Worm (Caenorhabditis elegans): ENCODE results near the gene B0034.7.

B0034.7 gene

DNA sequence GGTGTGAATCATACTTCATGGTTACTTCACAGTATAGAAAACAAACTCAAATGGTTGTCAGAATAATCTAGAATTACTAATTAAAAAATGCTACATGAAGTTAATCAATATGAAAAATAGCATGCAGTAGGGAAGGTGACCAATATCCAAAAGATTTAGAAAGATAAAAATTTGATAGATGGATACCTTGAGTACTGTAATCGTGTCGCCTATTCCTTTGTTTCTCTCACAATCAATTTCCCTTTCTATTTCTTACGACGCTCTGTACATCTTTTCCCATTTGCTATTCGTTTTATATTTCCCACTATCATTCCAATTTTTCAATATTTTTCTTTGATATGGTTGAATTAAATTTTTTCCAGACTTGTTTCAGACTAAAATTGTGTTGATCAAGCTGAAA, at the start of gene B0034.7:
B0034.7 (plus strand) TSS at position 301 of the 400 bp plus-strand sequence.
- TF ChIP-seq med-1 (GFP tag; optimal IDR thresholded peaks at IDR 0.05; ENCODE audit: insufficient read depth) (no peak), ztf-23 (GFP tag; IDR thresholded peaks at IDR 0.05) (no peak), ztf-29 (GFP tag; IDR thresholded peaks at IDR 0.05) (no peak), T22C8.4 (GFP tag; IDR thresholded peaks at IDR 0.05) (no peak), cog-1 (tag; optimal IDR thresholded peaks at IDR 0.05) (no peak), tab-1 (GFP tag; IDR thresholded peaks at IDR 0.05) (no peak), klf-2 (GFP tag; conservative IDR thresholded peaks at IDR 0.05) (no peak), flt-1 (GFP tag; IDR thresholded peaks at IDR 0.05) (no peak), ref-1 (GFP tag; conservative IDR thresholded peaks at IDR 0.05) (no peak)

DNA sequence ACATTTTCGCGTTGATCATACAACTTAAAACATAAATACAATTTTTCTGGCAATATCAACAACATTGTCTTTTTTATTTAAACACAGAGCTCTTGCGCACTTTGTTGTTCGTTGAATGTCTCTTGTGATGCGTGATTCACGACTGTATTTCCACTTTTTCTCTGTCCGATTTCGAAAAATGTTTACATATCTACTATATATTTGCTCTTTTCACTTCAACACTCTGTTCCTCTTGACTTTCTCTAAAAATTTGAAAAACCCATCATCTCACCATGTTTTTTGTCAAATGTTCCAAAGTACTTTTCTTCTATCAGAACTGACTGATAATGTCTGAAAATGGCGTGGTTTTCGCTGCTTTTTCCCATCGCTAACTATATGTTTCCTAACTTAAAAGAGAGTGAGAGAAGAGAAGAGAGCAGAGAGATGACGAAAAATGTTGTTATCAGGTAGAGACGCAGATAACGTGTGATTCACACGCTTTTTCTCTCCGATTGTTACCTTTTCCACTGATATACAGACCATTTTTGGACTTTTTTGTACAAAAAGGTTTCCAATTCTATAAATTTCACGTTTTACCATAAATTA, 49.4 kb upstream of the B0034.7 start:
- no peak for TF ChIP-seq T22C8.4 (GFP tag; IDR thresholded peaks at IDR 0.05)
- no peak for TF ChIP-seq ztf-23 (GFP tag; IDR thresholded peaks at IDR 0.05)
- TF ChIP-seq med-1 (GFP tag; optimal IDR thresholded peaks at IDR 0.05; ENCODE audit: insufficient read depth) = no peak
- no peak for TF ChIP-seq cog-1 (tag; optimal IDR thresholded peaks at IDR 0.05)
- TF ChIP-seq tab-1 (GFP tag; IDR thresholded peaks at IDR 0.05) = no peak
- TF ChIP-seq ztf-29 (GFP tag; IDR thresholded peaks at IDR 0.05) = no peak
- TF ChIP-seq klf-2 (GFP tag; conservative IDR thresholded peaks at IDR 0.05) = no peak

DNA sequence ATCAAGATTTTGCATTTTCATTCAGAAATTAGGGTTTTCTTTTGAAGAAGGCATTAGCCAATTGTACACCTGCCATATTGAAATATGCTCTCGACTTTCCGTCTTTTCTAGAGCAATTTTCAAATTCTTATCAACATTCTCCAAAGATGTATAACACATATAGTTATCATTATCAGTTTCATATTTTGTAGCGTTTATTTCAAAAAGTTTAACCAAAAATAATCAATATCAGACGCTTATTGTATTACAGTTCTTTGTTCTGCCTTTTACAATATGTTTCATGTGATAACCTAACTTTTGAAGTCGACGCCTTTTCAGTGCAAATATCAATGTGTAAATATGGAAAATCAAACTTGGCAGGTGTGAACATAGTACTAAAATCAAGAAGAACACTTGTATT, 47.5 kb upstream of the B0034.7 start:
- no peak for TF ChIP-seq T22C8.4 (GFP tag; IDR thresholded peaks at IDR 0.05)
- no peak for TF ChIP-seq cog-1 (tag; optimal IDR thresholded peaks at IDR 0.05)
- no peak for TF ChIP-seq ref-1 (GFP tag; conservative IDR thresholded peaks at IDR 0.05)
- TF ChIP-seq tab-1 (GFP tag; IDR thresholded peaks at IDR 0.05) = no peak
- TF ChIP-seq med-1 (GFP tag; optimal IDR thresholded peaks at IDR 0.05; ENCODE audit: insufficient read depth) = no peak

- TF ChIP-seq klf-2 (GFP tag; conservative IDR thresholded peaks at IDR 0.05) (no peak), ref-1 (GFP tag; conservative IDR thresholded peaks at IDR 0.05) (no peak), flt-1 (GFP tag; IDR thresholded peaks at IDR 0.05) (no peak)
Observed at ce11 chrII:5917010-5917472, 44.4 kb upstream of the B0034.7 start, which contains the start of gene frh-1. Gene frh-1 (plus strand): TSS chrII:5917422.

DNA sequence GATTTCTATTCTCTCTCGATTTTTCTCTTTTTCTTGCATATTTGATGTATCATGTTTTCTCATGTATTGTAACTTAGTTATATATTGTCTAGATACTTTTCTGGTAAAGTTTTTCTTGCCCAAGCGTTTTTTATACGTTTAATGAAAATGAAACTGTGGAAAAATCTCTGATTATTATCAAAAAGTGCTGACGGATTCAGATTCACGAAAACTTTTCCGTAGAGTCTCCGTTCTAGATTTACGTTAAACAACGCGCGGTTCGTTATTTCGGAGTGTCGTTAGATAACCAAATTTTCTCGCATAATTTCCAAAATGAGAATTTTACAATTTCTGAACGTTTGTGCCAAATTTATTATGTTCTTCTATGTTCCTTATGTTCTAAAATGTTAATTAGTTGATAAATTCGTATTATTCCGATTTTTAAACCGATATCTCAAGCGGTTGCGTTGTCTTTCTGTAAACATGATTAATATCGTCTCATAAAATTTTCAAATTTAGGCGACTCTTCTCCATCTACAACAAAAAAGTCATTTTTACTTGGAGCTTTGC, 43.2 kb upstream of the B0034.7 start, which contains the start of gene ptp-2:
ptp-2 (plus strand) TSS at position 499 of the 549 bp plus-strand sequence.
- TF ChIP-seq flt-1 (GFP tag; IDR thresholded peaks at IDR 0.05) (0 out of 2 replicates have a peak, but pooled peaks have one; percentile 27), klf-2 (GFP tag; conservative IDR thresholded peaks at IDR 0.05) (no peak)

DNA sequence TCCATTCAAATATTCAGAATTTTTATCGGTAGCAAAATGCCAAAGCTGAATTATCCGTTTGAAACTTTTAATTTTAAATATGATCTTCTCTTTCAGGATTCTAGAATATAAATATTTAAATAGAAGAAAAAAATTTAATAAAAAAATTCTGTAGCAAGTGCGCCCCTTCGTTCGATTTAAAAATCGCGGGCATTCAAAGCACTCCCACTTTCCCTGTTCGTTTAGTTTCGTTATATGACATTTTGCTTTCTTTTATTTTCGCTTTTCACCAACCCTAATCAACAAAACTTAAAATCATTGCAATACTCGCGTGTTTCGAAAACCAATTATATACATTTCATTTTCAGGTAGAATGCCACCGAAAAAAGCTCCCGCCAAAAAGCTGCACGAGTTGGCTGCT, 39.8 kb upstream of the B0034.7 start, which contains the start of gene vrk-1:
vrk-1 (plus strand) TSS at position 348 of the 400 bp plus-strand sequence.
- no peak for TF ChIP-seq tab-1 (GFP tag; IDR thresholded peaks at IDR 0.05)
- TF ChIP-seq flt-1 (GFP tag; IDR thresholded peaks at IDR 0.05) = no peak
- no peak for TF ChIP-seq ztf-29 (GFP tag; IDR thresholded peaks at IDR 0.05)
- TF ChIP-seq ztf-23 (GFP tag; IDR thresholded peaks at IDR 0.05) = no peak
- TF ChIP-seq T22C8.4 (GFP tag; IDR thresholded peaks at IDR 0.05) = no peak
- no peak for TF ChIP-seq med-1 (GFP tag; optimal IDR thresholded peaks at IDR 0.05; ENCODE audit: insufficient read depth)
- no peak for TF ChIP-seq ref-1 (GFP tag; conservative IDR thresholded peaks at IDR 0.05)
- TF ChIP-seq klf-2 (GFP tag; conservative IDR thresholded peaks at IDR 0.05) = no peak
- TF ChIP-seq cog-1 (tag; optimal IDR thresholded peaks at IDR 0.05) = no peak

DNA sequence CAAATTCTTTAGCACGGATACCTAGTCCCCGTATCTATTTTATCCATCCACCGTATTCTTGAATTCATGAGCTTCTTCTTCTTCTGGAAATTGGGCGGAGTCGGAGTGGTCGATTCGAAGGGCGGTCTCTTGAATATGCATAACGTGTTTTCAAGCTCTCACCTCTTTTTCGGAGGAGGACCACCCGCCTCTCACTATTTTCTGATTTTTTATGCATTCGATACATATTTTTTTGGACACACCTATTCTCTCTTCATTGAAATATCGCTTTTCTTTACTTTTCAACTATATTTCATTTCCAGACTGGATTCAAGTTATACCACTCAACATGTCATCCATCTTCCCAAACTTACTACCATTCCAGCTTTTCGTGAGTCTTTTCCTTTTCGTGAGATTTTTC, 32.9 kb upstream of the B0034.7 start, which contains the start of gene egl-44:
egl-44 (plus strand) TSS at position 301 of the 400 bp plus-strand sequence.
- TF ChIP-seq ref-1 (GFP tag; conservative IDR thresholded peaks at IDR 0.05) = no peak
- TF ChIP-seq klf-2 (GFP tag; conservative IDR thresholded peaks at IDR 0.05) = no peak
- no peak for TF ChIP-seq flt-1 (GFP tag; IDR thresholded peaks at IDR 0.05)
- TF ChIP-seq tab-1 (GFP tag; IDR thresholded peaks at IDR 0.05) = no peak
- TF ChIP-seq T22C8.4 (GFP tag; IDR thresholded peaks at IDR 0.05) = no peak
- no peak for TF ChIP-seq med-1 (GFP tag; optimal IDR thresholded peaks at IDR 0.05; ENCODE audit: insufficient read depth)
- no peak for TF ChIP-seq ztf-23 (GFP tag; IDR thresholded peaks at IDR 0.05)
- no peak for TF ChIP-seq ztf-29 (GFP tag; IDR thresholded peaks at IDR 0.05)
- no peak for TF ChIP-seq cog-1 (tag; optimal IDR thresholded peaks at IDR 0.05)

DNA sequence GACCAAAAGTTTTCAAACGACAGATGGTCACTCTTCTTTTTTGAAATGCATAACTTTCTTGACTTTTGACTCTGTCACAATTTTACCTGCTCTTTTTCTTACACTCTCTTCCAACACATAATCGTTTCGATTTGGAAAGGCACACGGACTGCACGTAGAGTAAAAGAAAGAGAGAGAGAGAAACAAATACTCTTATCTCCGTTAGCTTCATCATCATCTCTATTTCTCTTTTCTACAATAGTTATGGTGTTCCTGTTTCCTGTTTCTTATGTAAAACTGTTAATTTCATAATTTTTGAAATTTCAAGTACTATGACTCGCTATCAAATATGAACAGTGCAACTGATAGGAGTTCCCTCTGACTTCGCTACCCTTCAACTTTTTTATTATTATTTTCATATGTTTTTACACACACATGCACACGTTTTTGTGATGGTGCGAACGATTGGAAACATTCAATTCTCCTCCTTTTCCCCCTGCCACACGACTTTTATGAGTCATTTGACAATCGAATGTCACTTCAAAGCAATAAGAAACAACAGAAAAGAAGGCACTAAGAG, 31.2 kb upstream of the B0034.7 start:
- no peak for TF ChIP-seq ztf-29 (GFP tag; IDR thresholded peaks at IDR 0.05)
- TF ChIP-seq tab-1 (GFP tag; IDR thresholded peaks at IDR 0.05) = no peak
- no peak for TF ChIP-seq ref-1 (GFP tag; conservative IDR thresholded peaks at IDR 0.05)
- no peak for TF ChIP-seq cog-1 (tag; optimal IDR thresholded peaks at IDR 0.05)
- no peak for TF ChIP-seq klf-2 (GFP tag; conservative IDR thresholded peaks at IDR 0.05)
- TF ChIP-seq med-1 (GFP tag; optimal IDR thresholded peaks at IDR 0.05; ENCODE audit: insufficient read depth) = no peak
- no peak for TF ChIP-seq T22C8.4 (GFP tag; IDR thresholded peaks at IDR 0.05)
- no peak for TF ChIP-seq flt-1 (GFP tag; IDR thresholded peaks at IDR 0.05)
- TF ChIP-seq ztf-23 (GFP tag; IDR thresholded peaks at IDR 0.05) = no peak

- TF ChIP-seq cog-1 (tag; optimal IDR thresholded peaks at IDR 0.05) = no peak
- TF ChIP-seq ref-1 (GFP tag; conservative IDR thresholded peaks at IDR 0.05) = no peak
- no peak for TF ChIP-seq ztf-29 (GFP tag; IDR thresholded peaks at IDR 0.05)
- TF ChIP-seq klf-2 (GFP tag; conservative IDR thresholded peaks at IDR 0.05) = no peak
- no peak for TF ChIP-seq ztf-23 (GFP tag; IDR thresholded peaks at IDR 0.05)
- no peak for TF ChIP-seq med-1 (GFP tag; optimal IDR thresholded peaks at IDR 0.05; ENCODE audit: insufficient read depth)
- TF ChIP-seq flt-1 (GFP tag; IDR thresholded peaks at IDR 0.05) = no peak
- no peak for TF ChIP-seq tab-1 (GFP tag; IDR thresholded peaks at IDR 0.05)
- TF ChIP-seq T22C8.4 (GFP tag; IDR thresholded peaks at IDR 0.05) = no peak
Observed at ce11 chrII:5931109-5931508, 30.3 kb upstream of the B0034.7 start.

Data from whole organism, midembryonic.